Worm (Caenorhabditis elegans): ENCODE data around the gene F28A12.3.

Gene F28A12.3

DNA sequence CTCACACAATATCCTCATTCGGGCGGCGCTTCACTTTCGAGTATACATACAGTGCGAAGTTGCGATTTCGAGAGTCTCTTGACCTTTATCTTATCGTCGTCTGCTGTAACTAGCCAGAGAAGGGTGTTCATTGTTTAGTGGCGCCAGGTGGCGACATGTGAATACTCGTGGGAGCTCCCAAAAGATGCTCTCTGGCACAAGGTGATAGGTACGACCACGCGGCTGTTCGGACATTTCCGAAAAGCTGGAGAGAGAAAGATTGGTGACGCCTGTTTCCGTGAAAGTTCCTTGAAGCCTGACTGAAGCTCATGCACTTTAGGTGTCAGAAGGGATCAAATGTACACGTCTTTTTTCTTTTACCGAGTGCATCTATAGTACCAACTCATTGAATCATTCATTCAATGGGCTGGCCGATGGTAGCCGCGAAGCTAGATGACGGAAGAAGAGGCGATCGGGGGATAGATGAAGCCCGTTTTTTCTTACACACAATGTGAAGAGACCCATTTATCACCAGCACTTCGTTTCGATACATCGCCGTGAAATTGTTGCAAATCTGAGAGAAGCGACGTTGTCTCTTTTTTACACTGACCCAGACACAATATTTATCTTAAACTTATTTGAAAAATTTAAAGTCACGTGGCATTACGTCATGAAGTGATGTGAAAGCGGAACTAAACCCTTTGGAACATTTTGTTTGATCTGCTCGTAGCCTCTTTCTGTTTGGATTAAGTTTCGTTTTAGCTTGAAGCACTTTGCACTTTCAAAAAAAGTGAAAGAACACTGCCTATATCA is 26.3 kb upstream of the F28A12.3 start:
- TF ChIP-seq mab-9 (GFP tag; IDR thresholded peaks at IDR 0.05) (no peak), fkh-8 (tag; optimal IDR thresholded peaks at IDR 0.05) (no peak), ceh-88 (GFP tag; IDR thresholded peaks at IDR 0.05) (no peak), jun-1 (tag; optimal IDR thresholded peaks at IDR 0.05) (no peak), snu-23 (GFP tag; optimal IDR thresholded peaks at IDR 0.05) (peak; percentile 12), unc-30 (tag; optimal IDR thresholded peaks at IDR 0.05) (no peak), C16A3.4 (tag; optimal IDR thresholded peaks at IDR 0.05) (no peak), hlh-4 (tag; optimal IDR thresholded peaks at IDR 0.05) (no peak), zag-1 (tag; optimal IDR thresholded peaks at IDR 0.05) (no peak), unc-98 (GFP tag; IDR thresholded peaks at IDR 0.05) (no peak), nhr-76 (tag; optimal IDR thresholded peaks at IDR 0.05) (no peak), hlh-17 (GFP tag; optimal IDR thresholded peaks at IDR 0.05; ENCODE audit: borderline replicate concordance) (no peak), hpl-2 (GFP tag; optimal IDR thresholded peaks at IDR 0.05) (no peak), nhr-90 (tag; optimal IDR thresholded peaks at IDR 0.05; ENCODE audit: poor library complexity) (no peak), fkh-10 (GFP tag; optimal IDR thresholded peaks at IDR 0.05) (no peak), lsy-2 (tag; optimal IDR thresholded peaks at IDR 0.05) (no peak), snpc-4 (tag; optimal IDR thresholded peaks at IDR 0.05) (no peak), unc-62 (GFP tag; optimal IDR thresholded peaks at IDR 0.05) (no peak), lin-39 (tag; optimal IDR thresholded peaks at IDR 0.05) (peak; percentile 33), elt-2 (tag; optimal IDR thresholded peaks at IDR 0.05) (no peak), nhr-47 (tag; optimal IDR thresholded peaks at IDR 0.05) (peak; percentile 21), isw-1 (GFP tag; IDR thresholded peaks at IDR 0.05) (no peak), tlp-1 (tag; optimal IDR thresholded peaks at IDR 0.05) (no peak), ztf-4 (tag; optimal IDR thresholded peaks at IDR 0.05) (peak; percentile 23), aha-1 (tag; optimal IDR thresholded peaks at IDR 0.05) (no peak), lin-14 (GFP tag; optimal IDR thresholded peaks at IDR 0.05) (peak; percentile 55), nhr-20 (tag; optimal IDR thresholded peaks at IDR 0.05) (peak; percentile 38), blmp-1 (tag; optimal IDR thresholded peaks at IDR 0.05) (no peak), nhr-71 (tag; optimal IDR thresholded peaks at IDR 0.05) (peak; percentile 65), rnt-1 (tag; optimal IDR thresholded peaks at IDR 0.05) (peak; percentile 73), ets-5 (GFP tag; IDR thresholded peaks at IDR 0.05) (no peak), nhr-19 (GFP tag; conservative IDR thresholded peaks at IDR 0.05) (peak; percentile 20), ceh-90 (tag; optimal IDR thresholded peaks at IDR 0.05) (no peak), Y116A8C.19 (tag; optimal IDR thresholded peaks at IDR 0.05; ENCODE audit: borderline replicate concordance) (no peak)

DNA sequence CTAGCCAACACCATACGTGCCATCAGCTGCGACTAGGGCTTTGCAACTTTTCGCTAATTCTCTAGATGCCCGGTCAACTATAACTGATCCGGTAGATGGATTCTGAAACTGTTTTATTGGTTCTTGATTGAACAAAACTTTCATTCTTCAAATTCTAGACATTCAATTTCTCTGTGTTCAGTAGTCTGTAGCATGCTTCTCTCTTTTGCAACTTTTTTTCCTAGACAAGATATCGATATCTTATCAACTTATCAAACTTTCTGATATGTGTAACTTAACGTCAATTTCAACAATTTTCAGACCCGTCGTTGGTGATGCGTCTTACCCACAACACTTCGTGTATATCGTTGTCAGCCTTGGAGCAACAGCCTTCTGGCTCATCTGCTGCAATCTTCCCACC is 24.6 kb upstream of the F28A12.3 start, which contains the start of gene ZC190.4:
ZC190.4 (plus strand) TSS at position 301 of the 400 bp plus-strand sequence.
- TF ChIP-seq pag-3 (tag; optimal IDR thresholded peaks at IDR 0.05; ENCODE audit: borderline replicate concordance, insufficient read depth) (no peak), efl-1 (optimal IDR thresholded peaks at IDR 0.05) (no peak), efl-1 (GFP tag; optimal IDR thresholded peaks at IDR 0.05 in 1 of 2) (peak in 1 of 2 experiments; percentile 58), rnt-1 (tag; optimal IDR thresholded peaks at IDR 0.05) (no peak), zag-1 (tag; optimal IDR thresholded peaks at IDR 0.05) (no peak), nhr-20 (tag; optimal IDR thresholded peaks at IDR 0.05) (no peak), nhr-19 (GFP tag; conservative IDR thresholded peaks at IDR 0.05) (no peak), jun-1 (tag; optimal IDR thresholded peaks at IDR 0.05) (no peak)

DNA sequence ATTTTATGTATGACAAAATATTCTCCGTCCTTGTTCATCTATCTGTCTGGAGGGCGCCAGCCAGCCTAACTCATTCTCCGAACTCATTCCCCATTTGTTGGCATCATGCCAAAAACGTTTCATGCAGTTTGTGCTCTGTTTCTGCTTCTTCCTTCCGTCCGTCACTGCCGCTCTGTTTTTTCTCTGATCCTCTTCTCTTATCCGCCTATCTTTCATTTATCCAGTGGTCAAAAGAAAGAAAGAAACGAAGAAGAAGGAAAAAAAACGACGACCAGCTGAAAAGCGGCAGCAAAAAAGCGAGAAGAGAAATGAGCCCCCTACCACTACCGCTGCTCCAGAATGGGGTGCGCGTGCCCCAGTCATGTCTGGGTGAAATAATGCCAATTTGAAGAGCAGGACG is 21.9 kb upstream of the F28A12.3 start:
- no peak for TF ChIP-seq mab-9 (GFP tag; IDR thresholded peaks at IDR 0.05)
- no peak for TF ChIP-seq aly-2 (tag; optimal IDR thresholded peaks at IDR 0.05)
- TF ChIP-seq nhr-12 (tag; optimal IDR thresholded peaks at IDR 0.05), result no peak
- TF ChIP-seq lin-39 (tag; optimal IDR thresholded peaks at IDR 0.05), result no peak
- TF ChIP-seq irx-1 (tag; optimal IDR thresholded peaks at IDR 0.05), result peak; percentile 10
- no peak for TF ChIP-seq pag-3 (tag; optimal IDR thresholded peaks at IDR 0.05; ENCODE audit: borderline replicate concordance, insufficient read depth)
- no peak for TF ChIP-seq ceh-8 (GFP tag; optimal IDR thresholded peaks at IDR 0.05)
- no peak for TF ChIP-seq nhr-20 (tag; optimal IDR thresholded peaks at IDR 0.05)
- TF ChIP-seq C34B4.2 (tag; optimal IDR thresholded peaks at IDR 0.05), result no peak
- TF ChIP-seq fos-1 (tag; optimal IDR thresholded peaks at IDR 0.05), result no peak
- peak in 1 of 2 experiments; percentile 1 for TF ChIP-seq lin-35 (GFP tag; optimal IDR thresholded peaks at IDR 0.05)
- TF ChIP-seq sptf-1 (tag; optimal IDR thresholded peaks at IDR 0.05), result no peak
- TF ChIP-seq swsn-7 (tag; optimal IDR thresholded peaks at IDR 0.05), result peak; percentile 39
- TF ChIP-seq nhr-11 (tag; optimal IDR thresholded peaks at IDR 0.05), result no peak
- no peak for TF ChIP-seq unc-30 (tag; optimal IDR thresholded peaks at IDR 0.05)
- TF ChIP-seq lir-3 (tag; optimal IDR thresholded peaks at IDR 0.05; ENCODE audit: poor library complexity), result no peak
- peak; percentile 18 for TF ChIP-seq mep-1 (tag; optimal IDR thresholded peaks at IDR 0.05)
- TF ChIP-seq nhr-47 (tag; optimal IDR thresholded peaks at IDR 0.05), result peak; percentile 40
- TF ChIP-seq hlh-4 (tag; optimal IDR thresholded peaks at IDR 0.05), result no peak
